Fruit fly (Drosophila melanogaster): ENCODE results near the gene ACXD.

The ACXD gene

dm6 chr3L:2261282-2261681, 23.9 kb downstream of the ACXD start:
- no peak for TF ChIP-seq CG11617 (GFP tag; optimal IDR thresholded peaks at IDR 0.05)
- no peak for TF ChIP-seq toe (GFP tag; optimal IDR thresholded peaks at IDR 0.05)
- no peak for TF ChIP-seq CG7101 (tag; optimal IDR thresholded peaks at IDR 0.05)
- no peak for TF ChIP-seq Crg-1 (GFP tag; optimal IDR thresholded peaks at IDR 0.05)
- TF ChIP-seq CG5204 (GFP tag; optimal IDR thresholded peaks at IDR 0.05) = no peak
- no peak for TF ChIP-seq cic (GFP tag; optimal IDR thresholded peaks at IDR 0.05)
- peak; percentile 99 for TF ChIP-seq tj (GFP tag; optimal IDR thresholded peaks at IDR 0.05)
- TF ChIP-seq Mnt (GFP tag; optimal IDR thresholded peaks at IDR 0.05) = peak; percentile 36
- peak; percentile 53 for TF ChIP-seq bab1 (GFP tag; optimal IDR thresholded peaks at IDR 0.05)
- TF ChIP-seq CG1620 (GFP tag; optimal IDR thresholded peaks at IDR 0.05) = no peak
- no peak for TF ChIP-seq cnc (optimal IDR thresholded peaks at IDR 0.05)
- no peak for TF ChIP-seq kay (GFP tag; ENCODE audit: borderline replicate concordance)

dm6 chr3L:2262515-2262944, 25.1 kb downstream of the ACXD start, which contains the start of the genes oxt and CG13807:
TSS of gene oxt (minus strand) at chr3L:2262664.
TSS of gene CG13807 (plus strand) at chr3L:2262919.
- peak; percentile 70 for TF ChIP-seq tj (GFP tag; optimal IDR thresholded peaks at IDR 0.05)
- TF ChIP-seq CG14711 (tag; optimal IDR thresholded peaks at IDR 0.05) = peak; percentile 79
- TF ChIP-seq CG7045 (GFP tag; optimal IDR thresholded peaks at IDR 0.05) = peak; percentile 86
- peak; percentile 71 for TF ChIP-seq pad (GFP tag; optimal IDR thresholded peaks at IDR 0.05)
- TF ChIP-seq CG11617 (GFP tag; optimal IDR thresholded peaks at IDR 0.05) = peak; percentile 89
- peak; percentile 72 for TF ChIP-seq Hr96 (GFP tag; optimal IDR thresholded peaks at IDR 0.05)
- TF ChIP-seq Crg-1 (GFP tag; optimal IDR thresholded peaks at IDR 0.05) = peak; percentile 79
- peak; percentile 90 for TF ChIP-seq CG7101 (tag; optimal IDR thresholded peaks at IDR 0.05)
- TF ChIP-seq cnc (optimal IDR thresholded peaks at IDR 0.05) = no peak
- peak; percentile 72 for TF ChIP-seq toe (GFP tag; optimal IDR thresholded peaks at IDR 0.05)
- TF ChIP-seq CG5204 (GFP tag; optimal IDR thresholded peaks at IDR 0.05) = peak; percentile 77
- peak; percentile 80 for TF ChIP-seq CG1620 (GFP tag; optimal IDR thresholded peaks at IDR 0.05)
- no peak for TF ChIP-seq Clk (GFP tag; optimal IDR thresholded peaks at IDR 0.05)
- peak; percentile 17 for TF ChIP-seq cic (GFP tag; optimal IDR thresholded peaks at IDR 0.05)
- TF ChIP-seq kay (GFP tag; ENCODE audit: borderline replicate concordance) = no peak
- TF ChIP-seq CG12768 (GFP tag; optimal IDR thresholded peaks at IDR 0.05) = peak; percentile 72
- peak; percentile 62 for TF ChIP-seq ovo (GFP tag; optimal IDR thresholded peaks at IDR 0.05)
- peak; percentile 78 for TF ChIP-seq Mnt (GFP tag; optimal IDR thresholded peaks at IDR 0.05)
- TF ChIP-seq CG33017 (tag; optimal IDR thresholded peaks at IDR 0.05) = peak; percentile 78
- TF ChIP-seq bab1 (GFP tag; optimal IDR thresholded peaks at IDR 0.05) = peak; percentile 96

DNA sequence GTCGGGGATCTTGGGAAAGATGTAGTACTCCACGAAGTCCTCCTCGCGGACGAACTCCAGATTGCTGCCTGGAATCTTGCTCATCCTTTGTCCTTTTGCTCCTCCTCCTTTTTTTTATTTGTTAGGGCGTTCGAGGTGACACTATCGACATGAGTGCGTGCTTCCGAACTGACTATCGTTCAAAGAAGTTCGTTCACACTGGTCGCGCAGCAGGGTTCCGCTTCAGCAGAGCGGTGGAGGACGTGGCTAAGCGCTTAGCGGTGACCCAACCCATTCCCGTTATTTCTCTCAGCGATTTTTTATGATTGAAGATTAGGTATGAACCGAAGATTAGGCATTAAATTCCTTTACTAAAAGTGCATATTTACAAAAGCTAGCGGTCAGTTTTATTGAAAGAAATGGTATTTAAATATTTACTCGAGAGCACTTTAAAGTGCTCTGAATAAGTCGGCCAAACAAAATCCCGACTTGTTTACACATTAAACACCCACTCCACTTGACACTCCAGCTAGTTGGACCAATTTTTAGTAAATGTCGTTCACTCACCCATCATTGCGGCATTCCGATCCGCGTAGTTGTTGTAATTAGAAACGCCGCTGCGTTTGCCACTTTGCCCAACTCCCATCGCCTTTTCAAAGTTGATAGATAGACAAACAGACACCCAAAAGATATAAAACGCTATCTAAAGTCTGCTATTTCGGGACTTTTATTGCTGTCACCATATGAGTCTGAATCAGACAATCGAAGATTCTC, 28.5 kb downstream of the ACXD start, which contains the start of the genes ecd and CG13806:
TSS of gene ecd (minus strand) at position 166 of the 753 bp plus-strand sequence.
TSS of gene CG13806 (plus strand) at position 703 of the 753 bp plus-strand sequence.
- TF ChIP-seq CG12768 (GFP tag; optimal IDR thresholded peaks at IDR 0.05) = no peak
- no peak for TF ChIP-seq Mnt (GFP tag; optimal IDR thresholded peaks at IDR 0.05)
- no peak for TF ChIP-seq Clk (GFP tag; optimal IDR thresholded peaks at IDR 0.05)
- TF ChIP-seq tj (GFP tag; optimal IDR thresholded peaks at IDR 0.05) = no peak
- TF ChIP-seq Crg-1 (GFP tag; optimal IDR thresholded peaks at IDR 0.05) = no peak
- TF ChIP-seq kay (GFP tag; ENCODE audit: borderline replicate concordance) = no peak
- no peak for TF ChIP-seq cnc (optimal IDR thresholded peaks at IDR 0.05)
- peak; percentile 30 for TF ChIP-seq CG1620 (GFP tag; optimal IDR thresholded peaks at IDR 0.05)
- no peak for TF ChIP-seq pad (GFP tag; optimal IDR thresholded peaks at IDR 0.05)
- TF ChIP-seq ovo (GFP tag; optimal IDR thresholded peaks at IDR 0.05) = peak; percentile 32
- peak; percentile 22 for TF ChIP-seq CG7101 (tag; optimal IDR thresholded peaks at IDR 0.05)
- TF ChIP-seq CG11617 (GFP tag; optimal IDR thresholded peaks at IDR 0.05) = no peak
- no peak for TF ChIP-seq CG5204 (GFP tag; optimal IDR thresholded peaks at IDR 0.05)
- TF ChIP-seq bab1 (GFP tag; optimal IDR thresholded peaks at IDR 0.05) = no peak
- no peak for TF ChIP-seq toe (GFP tag; optimal IDR thresholded peaks at IDR 0.05)
- peak; percentile 5 for TF ChIP-seq Hr96 (GFP tag; optimal IDR thresholded peaks at IDR 0.05)
- TF ChIP-seq CG33017 (tag; optimal IDR thresholded peaks at IDR 0.05) = no peak

dm6 chr3L:2267558-2267957, 30.1 kb downstream of the ACXD start, which contains the start of gene obst-I:
TSS of gene obst-I (plus strand) at chr3L:2267858.
- TF ChIP-seq ovo (GFP tag; optimal IDR thresholded peaks at IDR 0.05) (no peak), pad (GFP tag; optimal IDR thresholded peaks at IDR 0.05) (no peak), CG11617 (GFP tag; optimal IDR thresholded peaks at IDR 0.05) (no peak), CG14711 (tag; optimal IDR thresholded peaks at IDR 0.05) (no peak), CG33017 (tag; optimal IDR thresholded peaks at IDR 0.05) (no peak), toe (GFP tag; optimal IDR thresholded peaks at IDR 0.05) (no peak), cnc (optimal IDR thresholded peaks at IDR 0.05) (no peak), CG5204 (GFP tag; optimal IDR thresholded peaks at IDR 0.05) (no peak), bab1 (GFP tag; optimal IDR thresholded peaks at IDR 0.05) (no peak), CG7045 (GFP tag; optimal IDR thresholded peaks at IDR 0.05) (no peak), CG7101 (tag; optimal IDR thresholded peaks at IDR 0.05) (no peak), CG1620 (GFP tag; optimal IDR thresholded peaks at IDR 0.05) (no peak), CG12768 (GFP tag; optimal IDR thresholded peaks at IDR 0.05) (no peak), tj (GFP tag; optimal IDR thresholded peaks at IDR 0.05) (no peak)

dm6 chr3L:2268525-2268924, 31.1 kb downstream of the ACXD start, which contains the start of gene CG32302:
TSS of gene CG32302 (plus strand) at chr3L:2268825.
- no peak for TF ChIP-seq Clk (GFP tag; optimal IDR thresholded peaks at IDR 0.05)
- TF ChIP-seq CG1620 (GFP tag; optimal IDR thresholded peaks at IDR 0.05) = no peak
- TF ChIP-seq CG33017 (tag; optimal IDR thresholded peaks at IDR 0.05) = no peak
- TF ChIP-seq ovo (GFP tag; optimal IDR thresholded peaks at IDR 0.05) = no peak
- TF ChIP-seq CG7101 (tag; optimal IDR thresholded peaks at IDR 0.05) = no peak
- TF ChIP-seq CG14711 (tag; optimal IDR thresholded peaks at IDR 0.05) = no peak
- TF ChIP-seq bab1 (GFP tag; optimal IDR thresholded peaks at IDR 0.05) = no peak
- no peak for TF ChIP-seq Hr96 (GFP tag; optimal IDR thresholded peaks at IDR 0.05)
- TF ChIP-seq tj (GFP tag; optimal IDR thresholded peaks at IDR 0.05) = no peak
- no peak for TF ChIP-seq cnc (optimal IDR thresholded peaks at IDR 0.05)
- TF ChIP-seq CG12768 (GFP tag; optimal IDR thresholded peaks at IDR 0.05) = no peak
- no peak for TF ChIP-seq kay (GFP tag; ENCODE audit: borderline replicate concordance)
- no peak for TF ChIP-seq toe (GFP tag; optimal IDR thresholded peaks at IDR 0.05)
- TF ChIP-seq Crg-1 (GFP tag; optimal IDR thresholded peaks at IDR 0.05) = no peak
- no peak for TF ChIP-seq CG5204 (GFP tag; optimal IDR thresholded peaks at IDR 0.05)
